Worm (Caenorhabditis elegans) whole organism, L1 larva: ENCODE measurements around the gene fbxa-62.

ENCODE experiments used
- aha-1 ChIP-seq: fragments of 150-350 bp; optimal IDR thresholded peaks from 2 replicates; lab custom pipeline; 2014; ENCODE audit warnings: missing biosample characterization, missing genetic modification characterization
- ama-1 ChIP-seq: fragments of 150-350 bp; optimal IDR thresholded peaks from 2 replicates; lab custom pipeline; 2014
- blmp-1 ChIP-seq: fragments of 150-350 bp; optimal IDR thresholded peaks from 2 replicates; lab custom pipeline; 2014; ENCODE audit warnings: missing biosample characterization, missing genetic modification characterization
- ceh-8 ChIP-seq: fragments of 200-800 bp; sonication (Bioruptor generic); optimal IDR thresholded peaks from 2 replicates; lab custom pipeline; 2018; ENCODE audit warnings: mild to moderate bottlenecking, missing genetic modification characterization, moderate library complexity, missing compliant biosample characterization
- ceh-82 ChIP-seq, 3 experiments: fragments of 150-350 bp in 1 of 3; sonication (generic microtip) in 2 of 3; optimal IDR thresholded peaks; 2 replicates each; lab custom pipeline; 2014 to 2017; ENCODE audit warnings: missing biosample characterization in 3 of 3, missing genetic modification characterization in 3 of 3
- efl-1 ChIP-seq, 4 experiments: fragments of 150-350 bp; optimal IDR thresholded peaks in 3 of 4; peaks in 1 of 4; 1 replicate in 1 of 4; 2 replicates in 3 of 4; lab custom pipeline; 2014; ENCODE audit warnings: missing biosample characterization in 2 of 4, missing genetic modification characterization in 2 of 4, missing genetic modification reagents in 2 of 4
- egl-13 ChIP-seq: sonication (generic microtip); optimal IDR thresholded peaks from 2 replicates; lab custom pipeline; 2016; ENCODE audit warnings: missing genotype, missing genetic modification reagents, missing genetic modification characterization, missing compliant biosample characterization
- egl-27 ChIP-seq, 2 experiments: fragments of 150-350 bp in 1 of 2; sonication (generic microtip); optimal IDR thresholded peaks; 3 replicates each; lab custom pipeline; 2017 to 2018; ENCODE audit warnings: missing biosample characterization in 2 of 2, missing genetic modification characterization in 2 of 2, missing genetic modification reagents in 2 of 2
- elt-2 ChIP-seq: sonication (generic microtip); optimal IDR thresholded peaks from 2 replicates; lab custom pipeline; 2016; ENCODE audit warnings: missing genetic modification characterization, mild to moderate bottlenecking, inconsistent platforms, missing compliant biosample characterization, missing genetic modification reagents
- elt-3 ChIP-seq, 6 experiments: fragments of 150-350 bp in 1 of 6; sonication (generic microtip); optimal IDR thresholded peaks; 2 replicates each; lab custom pipeline; 2017 to 2018; ENCODE audit warnings: missing biosample characterization in 6 of 6, missing genetic modification characterization in 6 of 6, inconsistent platforms in 1 of 6
- ets-5 ChIP-seq: fragments of 200-800 bp; sonication (Bioruptor generic); IDR thresholded peaks from 2 replicates; pipeline ENCODE4 v1.3.6; 2022; ENCODE audit warnings: missing genetic modification characterization, missing compliant biosample characterization
- fos-1 ChIP-seq: fragments of 150-350 bp; optimal IDR thresholded peaks from 2 replicates; lab custom pipeline; 2014; ENCODE audit warnings: missing biosample characterization, missing genetic modification characterization
- hlh-4 ChIP-seq: sonication (generic microtip); optimal IDR thresholded peaks from 2 replicates; lab custom pipeline; 2016; ENCODE audit warnings: mild to moderate bottlenecking, missing genetic modification characterization, missing compliant biosample characterization
- isw-1 ChIP-seq: fragments of 200-800 bp; sonication (Bioruptor generic); IDR thresholded peaks from 2 replicates; pipeline ENCODE4 v1.3.6; 2022; ENCODE audit warnings: missing genetic modification characterization, missing compliant biosample characterization
- jun-1 ChIP-seq: fragments of 150-350 bp; optimal IDR thresholded peaks from 2 replicates; lab custom pipeline; 2014; ENCODE audit warnings: missing biosample characterization, missing genetic modification reagents, missing genetic modification characterization
- lin-14 ChIP-seq: fragments of 200-800 bp; sonication (Bioruptor generic); optimal IDR thresholded peaks from 2 replicates; lab custom pipeline; 2018; ENCODE audit warnings: mild to moderate bottlenecking, missing genetic modification characterization, moderate library complexity, missing compliant biosample characterization
- lin-35 ChIP-seq, 2 experiments: fragments of 150-350 bp; optimal IDR thresholded peaks; 2 replicates each; lab custom pipeline; 2014; ENCODE audit warnings: missing biosample characterization in 2 of 2, missing genetic modification characterization in 2 of 2, missing genetic modification reagents in 2 of 2
- lin-39 ChIP-seq: fragments of 150-350 bp; optimal IDR thresholded peaks from 2 replicates; lab custom pipeline; 2014; ENCODE audit warnings: missing biosample characterization, missing genetic modification reagents, missing genetic modification characterization
- nhr-20 ChIP-seq: sonication (generic microtip); optimal IDR thresholded peaks from 2 replicates; lab custom pipeline; 2016; ENCODE audit warnings: mild to moderate bottlenecking, missing genetic modification characterization, missing compliant biosample characterization
- nhr-237 ChIP-seq: fragments of 150-350 bp; optimal IDR thresholded peaks from 2 replicates; lab custom pipeline; 2014; ENCODE audit warnings: missing biosample characterization, missing genetic modification characterization
- nhr-71 ChIP-seq: sonication (generic microtip); optimal IDR thresholded peaks from 2 replicates; lab custom pipeline; 2016; ENCODE audit warnings: mild to moderate bottlenecking, missing genetic modification characterization, moderate library complexity, missing compliant biosample characterization
- nhr-85 ChIP-seq: sonication (generic microtip); peaks from one replicate; lab custom pipeline; 2016; ENCODE audit warnings: missing genetic modification characterization, inconsistent platforms, missing compliant biosample characterization
- nhr-90 ChIP-seq: sonication (generic microtip); optimal IDR thresholded peaks from 2 replicates; lab custom pipeline; 2016; ENCODE audit warnings: mild to moderate bottlenecking, missing genetic modification characterization, missing compliant biosample characterization; ENCODE audit not compliant: poor library complexity
- snu-23 ChIP-seq: sonication (generic microtip); optimal IDR thresholded peaks from 2 replicates; lab custom pipeline; 2016; ENCODE audit warnings: missing genetic modification characterization, missing compliant biosample characterization
- sox-4 ChIP-seq: sonication (generic microtip); optimal IDR thresholded peaks from 2 replicates; lab custom pipeline; 2016; ENCODE audit warnings: missing genetic modification characterization, missing compliant biosample characterization
- tlp-1 ChIP-seq: fragments of 150-350 bp; optimal IDR thresholded peaks from 2 replicates; lab custom pipeline; 2014; ENCODE audit warnings: missing biosample characterization, missing genetic modification characterization
- unc-62 ChIP-seq: fragments of 150-350 bp; optimal IDR thresholded peaks from 2 replicates; lab custom pipeline; 2014; ENCODE audit warnings: missing biosample characterization, missing genetic modification reagents, missing genetic modification characterization
- unc-98 ChIP-seq: fragments of 200-800 bp; sonication (Bioruptor generic); IDR thresholded peaks from 2 replicates; pipeline ENCODE4 v1.3.6; 2022; ENCODE audit warnings: missing genetic modification characterization, missing compliant biosample characterization
- xbp-1 ChIP-seq: sonication (generic microtip); optimal IDR thresholded peaks from 2 replicates; lab custom pipeline; 2016; ENCODE audit warnings: missing genetic modification characterization, missing compliant biosample characterization

fbxa-62 gene

DNA sequence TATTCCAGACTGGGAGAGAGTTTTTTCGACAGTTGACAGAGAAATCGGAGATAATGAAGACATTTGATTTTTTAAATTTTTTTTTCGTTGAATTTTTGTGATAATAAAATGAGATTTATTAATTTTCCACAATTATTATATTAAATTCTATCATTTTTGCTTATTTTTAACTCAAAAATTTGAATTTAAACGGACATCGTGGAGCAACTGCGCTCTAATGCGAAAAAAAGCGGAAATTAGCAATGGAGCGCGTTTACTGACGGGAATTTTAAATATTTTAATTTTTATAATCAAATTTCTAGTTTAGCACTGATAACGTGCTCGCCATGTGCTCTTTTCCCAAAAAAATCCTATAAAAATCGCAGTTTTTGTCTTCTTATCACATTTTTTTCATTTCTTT lies 16.4 kb upstream of the fbxa-62 start, which contains the start of gene C39B5.14:
Gene C39B5.14 (plus strand): TSS at position 301 of the 400 bp plus-strand sequence.
- TF ChIP-seq elt-2 (tag; lab: Kevin White, UChicago), result peak; percentile 40
- no peak for TF ChIP-seq snu-23 (GFP tag; lab: Kevin White, UChicago)

DNA sequence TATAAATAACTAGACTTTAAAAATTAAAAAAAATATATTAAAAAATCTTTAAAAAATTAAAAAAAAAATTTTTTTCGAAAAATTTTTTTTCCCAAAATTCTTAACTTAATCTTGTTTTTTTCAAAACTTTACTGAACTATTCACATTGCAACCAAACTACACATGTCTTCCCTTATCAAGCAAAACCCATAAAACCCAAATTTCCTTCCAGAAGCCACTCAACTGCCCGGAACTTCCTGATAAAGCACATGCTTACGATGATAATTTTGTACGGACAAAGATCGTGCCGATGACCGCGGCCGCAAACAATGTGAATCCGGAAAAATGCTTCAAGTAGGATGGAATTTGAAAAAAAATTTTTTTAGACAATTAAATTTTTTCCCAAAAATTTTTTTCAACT lies 15.2 kb upstream of the fbxa-62 start:
- TF ChIP-seq isw-1 (GFP tag; lab: Robert Waterston, UW), result no peak
- TF ChIP-seq hlh-4 (tag; lab: Kevin White, UChicago), result no peak
- peak; percentile 58 for TF ChIP-seq nhr-85 (tag; lab: Kevin White, UChicago)
- TF ChIP-seq snu-23 (GFP tag; lab: Kevin White, UChicago), result no peak
- no peak for TF ChIP-seq lin-35 (GFP tag; optimal IDR thresholded peaks at IDR 0.05; lab: Kevin White, UChicago)
- TF ChIP-seq elt-2 (tag; lab: Kevin White, UChicago), result peak; percentile 29

DNA sequence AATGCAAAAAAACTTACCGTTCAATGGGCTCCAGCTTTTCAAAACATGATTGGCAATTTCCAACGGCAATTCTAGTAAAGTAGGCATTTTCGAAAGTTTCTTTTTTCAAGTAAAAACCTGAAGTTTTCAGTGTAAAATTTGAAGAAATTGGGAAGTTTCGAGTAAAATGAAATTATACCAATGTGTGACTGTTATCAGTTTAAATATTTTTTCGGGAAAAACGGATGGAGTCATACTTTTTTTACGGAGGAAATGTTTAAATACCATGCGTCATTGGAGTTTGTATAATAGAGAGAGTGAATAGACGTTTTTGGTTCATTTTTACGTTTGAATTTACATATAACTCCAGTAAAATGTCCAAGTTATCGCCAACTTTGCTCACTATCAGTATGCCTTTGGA lies 8.1 kb upstream of the fbxa-62 start, which contains the start of gene fbxa-12:
Gene fbxa-12 (plus strand): TSS at position 301 of the 400 bp plus-strand sequence.
- TF ChIP-seq lin-14 (no peak), ceh-82 (tag; optimal IDR thresholded peaks at IDR 0.05; lab: Kevin White, UChicago) (no peak), jun-1 (tag; lab: Kevin White, UChicago) (no peak), ama-1 (lab: Kevin White, UChicago) (no peak), unc-98 (GFP tag; lab: Robert Waterston, UW) (no peak), xbp-1 (tag; lab: Kevin White, UChicago) (no peak), unc-62 (GFP tag; lab: Kevin White, UChicago) (no peak), nhr-90 (tag; lab: Kevin White, UChicago) (no peak), nhr-71 (tag; lab: Kevin White, UChicago) (no peak), ets-5 (GFP tag; lab: Robert Waterston, UW) (no peak)

DNA sequence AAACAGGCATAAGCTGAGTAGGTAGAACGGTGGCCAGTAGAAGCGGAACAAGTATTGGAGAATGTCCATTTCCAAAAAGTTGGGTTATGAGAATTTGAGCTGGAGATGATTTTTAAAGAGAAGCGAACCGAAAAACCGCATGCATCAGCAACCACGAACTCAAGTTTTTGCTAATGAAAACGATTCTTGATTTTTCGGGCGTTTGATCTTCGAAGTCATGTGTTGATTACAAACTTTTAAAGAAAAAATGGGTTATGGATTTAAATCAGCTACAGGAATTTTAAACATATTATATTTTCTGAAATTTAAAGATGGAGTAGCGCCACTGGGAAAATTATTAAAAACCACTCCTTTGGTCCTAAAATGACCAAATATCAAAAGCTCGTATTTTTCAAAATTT lies 3.6 kb upstream of the fbxa-62 start, which contains the start of gene srd-65:
Gene srd-65 (minus strand): TSS at position 101 of the 400 bp plus-strand sequence.
- TF ChIP-seq nhr-85 (tag; lab: Kevin White, UChicago) (peak; percentile 27), sox-4 (tag; lab: Kevin White, UChicago) (no peak), unc-62 (GFP tag; lab: Kevin White, UChicago) (no peak)

DNA sequence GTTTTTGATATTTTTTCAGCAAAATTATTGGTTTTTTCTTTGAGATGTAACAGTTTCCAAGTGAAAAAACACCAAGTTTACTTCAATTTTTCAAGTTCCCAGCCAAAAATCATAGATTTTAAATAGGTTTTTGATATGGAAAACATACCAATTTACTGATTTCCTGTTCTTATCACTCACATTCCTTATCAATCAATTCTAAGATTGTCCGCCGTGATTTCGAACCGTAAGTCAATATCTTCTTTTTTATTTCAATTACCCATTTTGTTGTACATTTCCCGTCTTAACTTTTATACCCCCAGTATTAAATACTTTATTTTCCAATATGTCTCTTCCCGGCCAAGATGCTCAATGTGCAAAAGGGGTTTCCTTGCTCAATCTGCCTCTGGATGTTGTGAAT lies 3.0 kb upstream of the fbxa-62 start, which contains the start of gene fbxa-38:
Gene fbxa-38 (plus strand): TSS at position 195 of the 400 bp plus-strand sequence.
- no peak for TF ChIP-seq egl-27 (tag; optimal IDR thresholded peaks at IDR 0.05; lab: Kevin White, UChicago)
- no peak for TF ChIP-seq fos-1
- TF ChIP-seq elt-3 (tag; optimal IDR thresholded peaks at IDR 0.05; lab: Kevin White, UChicago), result peak in 4 of 6 experiments; percentile 24 to 88 (median 84)
- TF ChIP-seq lin-39, result no peak
- TF ChIP-seq nhr-20, result no peak
- no peak for TF ChIP-seq egl-13 (tag; lab: Kevin White, UChicago)

DNA sequence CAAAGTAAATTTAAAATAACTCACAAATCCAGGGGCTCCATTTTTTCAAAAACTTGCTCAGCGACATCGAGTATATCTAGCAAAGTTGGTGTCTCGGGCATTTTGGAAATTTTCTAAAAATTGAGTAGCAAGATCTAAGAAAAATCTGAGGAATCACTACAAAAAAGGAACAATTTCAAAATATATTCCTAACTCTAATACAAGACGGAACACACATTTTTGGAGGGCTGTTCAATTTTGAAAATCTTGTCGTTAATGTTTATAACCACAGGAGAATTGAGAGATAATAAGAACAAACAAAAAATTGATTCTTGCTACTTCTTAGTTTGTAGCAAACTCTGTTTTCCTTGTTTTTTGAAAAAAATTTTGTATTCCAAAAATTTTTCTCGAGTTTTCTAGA lies 4.9 kb downstream of the fbxa-62 start, which contains the start of gene fbxa-47:
Gene fbxa-47 (minus strand): TSS at position 101 of the 400 bp plus-strand sequence.
- no peak for TF ChIP-seq unc-62 (GFP tag; lab: Kevin White, UChicago)
- no peak for TF ChIP-seq ceh-8
- TF ChIP-seq tlp-1 (tag; lab: Kevin White, UChicago), result no peak
- TF ChIP-seq ama-1 (lab: Kevin White, UChicago), result no peak
- no peak for TF ChIP-seq xbp-1 (tag; lab: Kevin White, UChicago)
- no peak for TF ChIP-seq nhr-237 (tag; lab: Kevin White, UChicago)
- no peak for TF ChIP-seq aha-1 (tag; lab: Kevin White, UChicago)
- TF ChIP-seq blmp-1, result no peak

DNA sequence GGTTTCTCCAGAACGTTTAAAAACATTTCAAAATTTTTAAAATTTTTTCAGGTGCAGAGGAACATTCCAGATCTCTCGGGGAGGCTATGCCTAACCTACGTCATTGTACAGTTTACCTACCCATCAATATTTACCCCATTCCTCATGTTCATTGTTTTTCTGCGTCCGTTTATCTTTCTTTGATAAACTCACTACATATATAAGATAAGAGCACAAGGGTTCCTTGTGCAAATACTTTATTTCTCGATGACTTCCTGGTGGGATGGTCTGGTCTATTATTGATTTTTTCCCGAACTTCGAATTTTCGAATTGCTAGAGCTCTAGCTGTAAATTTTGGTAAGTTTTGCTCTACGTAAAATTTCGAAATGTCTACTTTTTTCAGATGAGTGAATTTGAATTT lies 5.9 kb downstream of the fbxa-62 start:
- no peak for TF ChIP-seq efl-1 (optimal IDR thresholded peaks at IDR 0.05; lab: Kevin White, UChicago)
- TF ChIP-seq efl-1 (GFP tag; optimal IDR thresholded peaks at IDR 0.05 in 1 of 2; lab: Kevin White, UChicago), result peak in 1 of 2 experiments; percentile 75
- no peak for TF ChIP-seq ama-1 (lab: Kevin White, UChicago)
